Fruit fly (Drosophila melanogaster): ENCODE results near the gene CG18547.

The CG18547 gene

dm6 chr3R:11948903-11949358 lies 31.3 kb downstream of the CG18547 start, which contains the start of gene Cad87A (continued):
- TF ChIP-seq PHDP (tag; optimal IDR thresholded peaks at IDR 0.05) (no peak), ara (GFP tag; IDR thresholded peaks at IDR 0.05) (no peak), H2.0 (GFP tag; IDR thresholded peaks at IDR 0.05) (no peak), Spps (tag; optimal IDR thresholded peaks at IDR 0.05) (no peak), CG13624 (GFP tag; optimal IDR thresholded peaks at IDR 0.05) (no peak), sr (GFP tag; IDR thresholded peaks at IDR 0.05) (no peak), CG17186 (GFP tag; optimal IDR thresholded peaks at IDR 0.05) (no peak), CG5180 (GFP tag; optimal IDR thresholded peaks at IDR 0.05) (peak; percentile 46), psq (GFP tag; optimal IDR thresholded peaks at IDR 0.05) (no peak), gro (GFP tag; optimal IDR thresholded peaks at IDR 0.05) (peak; percentile 82), CG30020 (tag; optimal IDR thresholded peaks at IDR 0.05) (no peak), TFAM (GFP tag; optimal IDR thresholded peaks at IDR 0.05) (no peak), MBD-R2 (GFP tag; IDR thresholded peaks at IDR 0.05) (no peak), CG15601 (tag; optimal IDR thresholded peaks at IDR 0.05) (no peak), lilli (GFP tag; optimal IDR thresholded peaks at IDR 0.05) (no peak), onecut (GFP tag; IDR thresholded peaks at IDR 0.05) (peak; percentile 54), Fer3 (tag; optimal IDR thresholded peaks at IDR 0.05) (peak; percentile 13), gfzf (GFP tag; optimal IDR thresholded peaks at IDR 0.05) (peak; percentile 91), CG6765 (GFP tag; optimal IDR thresholded peaks at IDR 0.05) (no peak), fru (optimal IDR thresholded peaks at IDR 0.05) (no peak), CG5245 (GFP tag; optimal IDR thresholded peaks at IDR 0.05) (no peak), Lpt (GFP tag; optimal IDR thresholded peaks at IDR 0.05) (no peak), CG13296 (GFP tag; optimal IDR thresholded peaks at IDR 0.05) (peak; percentile 45), ro (GFP tag; IDR thresholded peaks at IDR 0.05) (no peak), chinmo (GFP tag; IDR thresholded peaks at IDR 0.05; ENCODE audit: partially characterized antibody) (no peak), usp (GFP tag; optimal IDR thresholded peaks at IDR 0.05) (no peak), en (GFP tag; optimal IDR thresholded peaks at IDR 0.05) (no peak), chn (GFP tag; optimal IDR thresholded peaks at IDR 0.05) (no peak), Xbp1 (GFP tag; optimal IDR thresholded peaks at IDR 0.05) (no peak), dmrt11E (tag; optimal IDR thresholded peaks at IDR 0.05) (no peak), Dref (GFP tag; IDR thresholded peaks at IDR 0.05) (no peak), dm (GFP tag; optimal IDR thresholded peaks at IDR 0.05) (no peak), hth (optimal IDR thresholded peaks at IDR 0.05) (no peak), knrl (GFP tag; IDR thresholded peaks at IDR 0.05; ENCODE audit: partially characterized antibody) (no peak), Elba2 (GFP tag; optimal IDR thresholded peaks at IDR 0.05) (no peak), CG10462 (GFP tag; optimal IDR thresholded peaks at IDR 0.05) (no peak), ac (GFP tag; optimal IDR thresholded peaks at IDR 0.05) (no peak), Hand (GFP tag; optimal IDR thresholded peaks at IDR 0.05) (no peak), CG2712 (tag; optimal IDR thresholded peaks at IDR 0.05) (peak; percentile 28), hbn (GFP tag; IDR thresholded peaks at IDR 0.05; ENCODE audit: partially characterized antibody) (no peak), Neu2 (GFP tag; optimal IDR thresholded peaks at IDR 0.05; ENCODE audit: borderline replicate concordance) (no peak), bbx (GFP tag; IDR thresholded peaks at IDR 0.05; ENCODE audit: partially characterized antibody) (no peak), wor (GFP tag; IDR thresholded peaks at IDR 0.05) (no peak), klu (GFP tag; IDR thresholded peaks at IDR 0.05) (no peak), CG16815 (GFP tag; optimal IDR thresholded peaks at IDR 0.05) (no peak), Lhr (GFP tag; optimal IDR thresholded peaks at IDR 0.05) (peak; percentile 25), CG10366 (GFP tag; IDR thresholded peaks at IDR 0.05) (no peak), CG12942 (GFP tag; optimal IDR thresholded peaks at IDR 0.05) (no peak), kay (GFP tag; optimal IDR thresholded peaks at IDR 0.05) (no peak), CG10543 (GFP tag; optimal IDR thresholded peaks at IDR 0.05) (peak; percentile 69), shn (GFP tag; optimal IDR thresholded peaks at IDR 0.05) (no peak), CG4854 (GFP tag; optimal IDR thresholded peaks at IDR 0.05) (no peak), toy (GFP tag; IDR thresholded peaks at IDR 0.05) (no peak)
